Fruit fly (Drosophila melanogaster): Measurements from ENCODE around the gene CG34427.

CG34427 gene

DNA sequence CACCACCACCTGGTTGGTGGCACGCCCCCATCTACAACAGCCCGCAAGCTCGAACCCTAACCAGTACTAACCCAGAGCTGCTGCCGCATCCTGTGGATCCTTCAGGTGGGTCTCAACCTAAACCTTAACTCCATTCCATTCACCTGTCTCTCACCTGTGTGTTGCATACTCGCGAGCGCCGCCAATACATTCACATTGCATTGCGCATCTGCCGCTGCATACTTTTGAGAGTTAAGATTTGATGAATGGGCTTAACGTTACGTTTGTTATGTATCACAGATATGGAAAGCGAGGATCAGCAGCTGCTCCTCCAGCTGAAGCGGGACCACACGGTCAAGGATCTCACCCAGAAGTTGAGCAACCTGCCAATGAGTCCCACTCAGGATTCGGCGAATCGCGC, 17.3 kb upstream of the CG34427 start:
- TF ChIP-seq Rel (GFP tag; optimal IDR thresholded peaks at IDR 0.05) (no peak), Rel (tag; optimal IDR thresholded peaks at IDR 0.05) (no peak), Abd-B (GFP tag; optimal IDR thresholded peaks at IDR 0.05) (peak; percentile 39), OdsH (GFP tag; optimal IDR thresholded peaks at IDR 0.05) (no peak), Sp1 (GFP tag; optimal IDR thresholded peaks at IDR 0.05) (no peak), N (GFP tag; optimal IDR thresholded peaks at IDR 0.05) (peak; percentile 88), Myc (optimal IDR thresholded peaks at IDR 0.05) (peak; percentile 84), Vsx2 (GFP tag; optimal IDR thresholded peaks at IDR 0.05; ENCODE audit: partially characterized antibody) (peak; percentile 68)

DNA sequence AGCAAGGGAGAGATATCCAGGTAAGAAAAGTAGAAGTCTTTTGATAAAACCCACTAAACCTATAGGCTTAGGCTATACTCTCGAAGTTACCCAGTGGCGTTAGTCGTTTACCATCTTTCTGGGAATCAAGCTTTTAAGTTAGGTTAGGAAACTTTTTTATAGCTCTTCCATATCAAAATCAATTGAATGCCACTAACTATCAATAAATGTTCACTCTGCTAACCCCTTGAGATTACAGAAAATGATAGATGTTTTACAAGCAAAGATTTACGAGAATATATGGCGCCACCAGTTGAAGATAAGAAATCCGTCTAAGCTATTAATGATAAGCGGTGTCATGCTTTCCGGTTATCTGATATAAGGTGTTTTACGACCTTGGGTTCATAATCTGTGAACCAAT, 16.9 kb upstream of the CG34427 start:
- no peak for TF ChIP-seq Jra (GFP tag; optimal IDR thresholded peaks at IDR 0.05)
- no peak for TF ChIP-seq CG32264 (GFP tag; optimal IDR thresholded peaks at IDR 0.05)
- no peak for TF ChIP-seq pan (optimal IDR thresholded peaks at IDR 0.05)
- TF ChIP-seq Myc (optimal IDR thresholded peaks at IDR 0.05) = no peak
- no peak for TF ChIP-seq sv (GFP tag; optimal IDR thresholded peaks at IDR 0.05)
- TF ChIP-seq ey (GFP tag; optimal IDR thresholded peaks at IDR 0.05) = no peak
- TF ChIP-seq CrebA (GFP tag; optimal IDR thresholded peaks at IDR 0.05; ENCODE audit: borderline replicate concordance) = no peak
- TF ChIP-seq Hr78 (GFP tag; optimal IDR thresholded peaks at IDR 0.05) = no peak
- TF ChIP-seq usp (GFP tag; optimal IDR thresholded peaks at IDR 0.05) = no peak
- TF ChIP-seq h (GFP tag; optimal IDR thresholded peaks at IDR 0.05) = no peak
- no peak for TF ChIP-seq dsf (GFP tag; optimal IDR thresholded peaks at IDR 0.05; ENCODE audit: borderline replicate concordance)
- TF ChIP-seq N (GFP tag; optimal IDR thresholded peaks at IDR 0.05) = no peak
- TF ChIP-seq GATAd (GFP tag; optimal IDR thresholded peaks at IDR 0.05) = no peak
- TF ChIP-seq foxo (GFP tag; optimal IDR thresholded peaks at IDR 0.05) = no peak

DNA sequence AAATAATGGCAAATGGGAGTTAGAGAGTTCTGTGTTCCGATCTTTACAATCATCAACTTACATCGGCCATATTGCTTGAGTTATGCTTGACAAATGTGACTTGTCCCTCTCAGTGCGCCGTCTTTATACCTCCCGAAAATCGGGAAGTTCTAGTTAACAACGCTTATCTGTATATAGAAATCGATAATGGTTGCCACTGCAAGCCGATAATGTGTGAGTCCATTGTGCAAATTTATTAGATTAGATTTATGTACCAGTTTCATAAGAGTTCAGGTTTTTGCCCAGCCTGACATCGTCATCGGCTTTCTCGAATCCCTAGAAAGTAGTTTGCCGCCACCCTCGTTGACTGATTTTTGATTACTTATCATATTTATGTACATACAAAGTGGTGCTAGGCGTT, 16.1 kb upstream of the CG34427 start, which contains the start of gene Acbp5:
Gene Acbp5, minus strand, starts transcription at position 101 of the 400 bp plus-strand sequence.
- TF ChIP-seq tai (GFP tag; optimal IDR thresholded peaks at IDR 0.05) = no peak
- no peak for TF ChIP-seq Dfd (GFP tag; optimal IDR thresholded peaks at IDR 0.05)
- no peak for TF ChIP-seq CrebA (GFP tag; optimal IDR thresholded peaks at IDR 0.05; ENCODE audit: borderline replicate concordance)
- TF ChIP-seq Rel (GFP tag; optimal IDR thresholded peaks at IDR 0.05) = no peak
- no peak for TF ChIP-seq Rel (tag; optimal IDR thresholded peaks at IDR 0.05)
- TF ChIP-seq Myc (optimal IDR thresholded peaks at IDR 0.05) = no peak
- TF ChIP-seq brk (GFP tag; optimal IDR thresholded peaks at IDR 0.05) = no peak
- TF ChIP-seq dsf (GFP tag; optimal IDR thresholded peaks at IDR 0.05; ENCODE audit: borderline replicate concordance) = no peak
- TF ChIP-seq lola (GFP tag; optimal IDR thresholded peaks at IDR 0.05) = no peak
- no peak for TF ChIP-seq jim (GFP tag; optimal IDR thresholded peaks at IDR 0.05)
- no peak for TF ChIP-seq Hr78 (GFP tag; optimal IDR thresholded peaks at IDR 0.05)
- TF ChIP-seq sv (GFP tag; optimal IDR thresholded peaks at IDR 0.05) = no peak
- no peak for TF ChIP-seq h (GFP tag; optimal IDR thresholded peaks at IDR 0.05)
- TF ChIP-seq psq (GFP tag; optimal IDR thresholded peaks at IDR 0.05) = no peak
- no peak for TF ChIP-seq pan (optimal IDR thresholded peaks at IDR 0.05)
- TF ChIP-seq fru (GFP tag; optimal IDR thresholded peaks at IDR 0.05) = no peak
- no peak for TF ChIP-seq Sp1 (GFP tag; optimal IDR thresholded peaks at IDR 0.05)
- TF ChIP-seq ey (GFP tag; optimal IDR thresholded peaks at IDR 0.05) = no peak

DNA sequence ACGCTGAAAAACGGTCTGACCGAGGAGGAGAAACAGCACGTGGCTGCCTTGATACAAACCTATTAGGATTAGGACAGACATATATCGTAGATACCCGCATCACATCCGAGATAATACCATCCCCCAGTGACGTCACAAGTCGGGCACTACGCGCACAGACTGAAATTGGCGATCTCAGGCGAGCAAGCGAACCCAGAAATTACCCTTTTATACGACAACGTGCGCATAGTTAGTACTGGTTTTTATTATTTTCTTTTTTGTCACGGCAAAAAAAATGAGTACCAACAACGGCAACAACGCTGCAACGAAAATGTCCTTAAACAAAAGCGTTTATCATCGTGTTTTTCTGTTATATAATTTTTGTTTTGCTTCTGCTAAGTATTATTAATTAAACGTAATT, 6.4 kb upstream of the CG34427 start:
- no peak for TF ChIP-seq OdsH (GFP tag; optimal IDR thresholded peaks at IDR 0.05)
- no peak for TF ChIP-seq Jra (GFP tag; optimal IDR thresholded peaks at IDR 0.05)
- no peak for TF ChIP-seq CG32264 (GFP tag; optimal IDR thresholded peaks at IDR 0.05)
- no peak for TF ChIP-seq psq (GFP tag; optimal IDR thresholded peaks at IDR 0.05)
- TF ChIP-seq fru (GFP tag; optimal IDR thresholded peaks at IDR 0.05) = no peak
- TF ChIP-seq Hr83 (GFP tag; optimal IDR thresholded peaks at IDR 0.05; ENCODE audit: poor library complexity, severe bottlenecking) = no peak
- TF ChIP-seq Dfd (GFP tag; optimal IDR thresholded peaks at IDR 0.05) = no peak
- TF ChIP-seq jim (GFP tag; optimal IDR thresholded peaks at IDR 0.05) = no peak
- TF ChIP-seq usp (GFP tag; optimal IDR thresholded peaks at IDR 0.05) = no peak
- no peak for TF ChIP-seq Abd-B (GFP tag; optimal IDR thresholded peaks at IDR 0.05)
- TF ChIP-seq Rel (GFP tag; optimal IDR thresholded peaks at IDR 0.05) = no peak
- no peak for TF ChIP-seq Rel (tag; optimal IDR thresholded peaks at IDR 0.05)
- no peak for TF ChIP-seq CrebA (GFP tag; optimal IDR thresholded peaks at IDR 0.05; ENCODE audit: borderline replicate concordance)
- TF ChIP-seq GATAd (GFP tag; optimal IDR thresholded peaks at IDR 0.05) = no peak

DNA sequence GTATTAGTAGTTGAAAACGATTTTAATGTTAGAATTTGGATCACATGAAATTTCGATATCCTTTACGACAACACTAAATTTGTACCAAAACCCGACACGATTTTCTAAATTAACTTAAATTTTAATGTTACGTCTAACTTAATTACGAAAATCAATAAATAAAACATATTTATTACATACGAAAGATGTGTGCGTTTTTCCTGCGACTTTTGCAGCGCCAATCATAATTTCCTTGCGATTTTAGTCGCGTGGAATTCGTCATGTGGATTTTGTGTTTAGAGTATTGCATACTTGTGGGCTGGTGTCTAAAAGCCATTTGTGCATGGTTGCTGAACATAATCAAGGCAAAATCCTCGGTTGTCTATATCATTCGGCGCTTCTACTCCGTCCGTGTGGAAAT, 6.0 kb upstream of the CG34427 start:
- TF ChIP-seq sv (GFP tag; optimal IDR thresholded peaks at IDR 0.05) (no peak), HLH106 (tag; optimal IDR thresholded peaks at IDR 0.05) (no peak), ey (GFP tag; optimal IDR thresholded peaks at IDR 0.05) (no peak), sage (GFP tag; optimal IDR thresholded peaks at IDR 0.05) (no peak), foxo (GFP tag; optimal IDR thresholded peaks at IDR 0.05) (no peak), Abd-B (GFP tag; optimal IDR thresholded peaks at IDR 0.05) (no peak), Myc (optimal IDR thresholded peaks at IDR 0.05) (peak; percentile 92), Sp1 (GFP tag; optimal IDR thresholded peaks at IDR 0.05) (no peak)

All from whole organism, wandering third instar larva.